Worm (Caenorhabditis elegans): ENCODE results near the gene F45D3.3.
A peak's percentile ranks its signal among the peaks of the same experiment; 100 is the strongest.

Gene F45D3.3

DNA sequence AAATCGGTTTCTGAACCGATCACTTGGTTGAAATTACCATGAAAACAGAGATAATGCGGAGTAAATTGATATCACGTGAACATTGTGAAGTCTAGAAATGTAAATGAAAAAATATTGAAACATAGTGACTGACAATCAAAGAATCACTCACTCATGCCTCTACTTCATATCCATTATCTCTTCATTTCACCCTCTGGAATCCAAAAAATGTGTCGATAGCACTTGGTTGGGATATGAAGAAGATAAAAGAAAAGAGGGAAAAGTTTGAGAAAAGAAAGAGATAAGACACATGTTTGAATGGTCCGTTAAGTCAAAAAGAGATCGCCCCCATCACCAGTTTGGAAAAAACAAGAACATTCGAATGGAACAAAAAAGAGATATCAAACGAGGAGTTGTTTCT is 32.4 kb downstream of the F45D3.3 start:
- peak in 1 of 2 experiments; percentile 14 for TF ChIP-seq daf-16 (GFP tag; optimal IDR thresholded peaks at IDR 0.05)
- TF ChIP-seq daf-16 (tag; optimal IDR thresholded peaks at IDR 0.05): no peak
- TF ChIP-seq nhr-11 (tag; optimal IDR thresholded peaks at IDR 0.05): peak; percentile 38
- peak; percentile 7 for TF ChIP-seq hlh-11 (tag; optimal IDR thresholded peaks at IDR 0.05)
- peak in 1 of 2 experiments; percentile 78 for TF ChIP-seq unc-62 (GFP tag; optimal IDR thresholded peaks at IDR 0.05 in 1 of 2)
- TF ChIP-seq unc-62 (tag; optimal IDR thresholded peaks at IDR 0.05): no peak
- no peak for TF ChIP-seq lsy-2 (tag; optimal IDR thresholded peaks at IDR 0.05)
- TF ChIP-seq T26A8.4 (GFP tag; IDR thresholded peaks at IDR 0.05): no peak

DNA sequence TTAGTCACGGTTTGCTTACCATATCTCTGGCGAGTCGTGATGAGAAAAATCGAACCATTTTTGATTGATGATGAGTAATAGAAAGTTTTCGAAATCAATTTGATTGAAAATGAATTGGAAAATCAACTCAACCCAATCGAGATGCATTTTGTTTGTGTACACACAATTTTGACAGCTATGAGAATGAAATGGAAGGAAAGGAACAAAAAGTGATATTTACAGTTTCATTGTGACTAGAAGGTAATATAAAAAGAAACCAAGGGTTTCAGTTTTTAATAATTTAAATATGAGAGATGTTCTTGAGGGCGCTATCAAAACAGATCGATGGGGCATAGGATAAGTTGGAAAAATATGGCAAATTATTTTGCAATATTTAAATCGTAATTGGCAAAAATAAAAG is 33.0 kb downstream of the F45D3.3 start, which contains the start of gene cal-1:
cal-1 (minus strand) TSS at position 101 of the 400 bp plus-strand sequence.
- TF ChIP-seq Y75B8A.6 (GFP tag; IDR thresholded peaks at IDR 0.05) (no peak), egl-43 (GFP tag; IDR thresholded peaks at IDR 0.05) (no peak), R02D3.7 (tag; optimal IDR thresholded peaks at IDR 0.05) (no peak), fos-1 (tag; optimal IDR thresholded peaks at IDR 0.05) (no peak), ceh-82 (tag; optimal IDR thresholded peaks at IDR 0.05) (no peak), daf-8 (GFP tag; IDR thresholded peaks at IDR 0.05) (no peak), nhr-77 (tag; optimal IDR thresholded peaks at IDR 0.05) (no peak), nhr-28 (tag; optimal IDR thresholded peaks at IDR 0.05) (no peak), zfp-3 (GFP tag; conservative IDR thresholded peaks at IDR 0.05) (no peak), nhr-111 (GFP tag; optimal IDR thresholded peaks at IDR 0.05) (no peak), nhr-10 (tag; optimal IDR thresholded peaks at IDR 0.05) (no peak), F10B5.3 (tag; optimal IDR thresholded peaks at IDR 0.05) (no peak), dmd-6 (GFP tag; IDR thresholded peaks at IDR 0.05) (no peak), pqm-1 (tag; optimal IDR thresholded peaks at IDR 0.05) (no peak), dmd-8 (GFP tag; IDR thresholded peaks at IDR 0.05) (no peak), lim-7 (GFP tag; IDR thresholded peaks at IDR 0.05) (no peak), Y48G9A.11 (GFP tag; IDR thresholded peaks at IDR 0.05) (no peak), dmd-9 (GFP tag; IDR thresholded peaks at IDR 0.05) (no peak), lin-15B (tag; optimal IDR thresholded peaks at IDR 0.05) (no peak), arid-1 (GFP tag; conservative IDR thresholded peaks at IDR 0.05) (no peak)

DNA sequence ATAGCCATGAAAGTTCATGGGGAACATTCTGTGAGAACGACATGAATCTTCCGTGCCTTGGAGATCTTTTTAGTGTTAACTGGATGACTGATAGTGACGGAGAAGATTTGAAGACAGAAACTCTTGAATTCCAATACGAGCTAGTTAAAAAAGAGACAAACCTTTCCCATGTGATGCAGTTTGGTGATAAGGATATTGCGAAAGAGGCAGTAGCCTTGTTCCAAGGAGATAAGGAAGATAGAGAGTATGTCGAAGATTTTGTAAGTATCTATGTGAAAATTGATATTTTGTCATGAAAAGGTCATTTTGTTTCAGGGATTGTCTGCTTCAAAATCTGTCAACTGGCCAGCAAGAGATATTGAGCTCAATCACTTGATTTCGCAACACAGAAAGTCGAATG is 36.3 kb downstream of the F45D3.3 start:
- TF ChIP-seq dve-1 (tag; optimal IDR thresholded peaks at IDR 0.05; ENCODE audit: insufficient read depth): peak; percentile 7
- no peak for TF ChIP-seq hmg-1.1 (GFP tag; IDR thresholded peaks at IDR 0.05)
- peak; percentile 25; the same call in 1 of the 2 replicates for TF ChIP-seq dmd-6 (GFP tag; IDR thresholded peaks at IDR 0.05)
- TF ChIP-seq pqm-1 (tag; optimal IDR thresholded peaks at IDR 0.05): peak; percentile 51
- no peak for TF ChIP-seq daf-16 (GFP tag; optimal IDR thresholded peaks at IDR 0.05)
- peak; percentile 19 for TF ChIP-seq daf-16 (tag; optimal IDR thresholded peaks at IDR 0.05)
- peak; percentile 33 for TF ChIP-seq hlh-11 (tag; optimal IDR thresholded peaks at IDR 0.05)
- TF ChIP-seq lin-29 (GFP tag; IDR thresholded peaks at IDR 0.05): no peak
- TF ChIP-seq nhr-11 (tag; optimal IDR thresholded peaks at IDR 0.05): peak; percentile 12
- TF ChIP-seq mes-2 (tag; optimal IDR thresholded peaks at IDR 0.05; ENCODE audit: poor library complexity, severe bottlenecking): peak; percentile 37
- no peak for TF ChIP-seq ceh-62 (tag; optimal IDR thresholded peaks at IDR 0.05)
- peak; percentile 36 for TF ChIP-seq nhr-6 (tag; optimal IDR thresholded peaks at IDR 0.05)

DNA sequence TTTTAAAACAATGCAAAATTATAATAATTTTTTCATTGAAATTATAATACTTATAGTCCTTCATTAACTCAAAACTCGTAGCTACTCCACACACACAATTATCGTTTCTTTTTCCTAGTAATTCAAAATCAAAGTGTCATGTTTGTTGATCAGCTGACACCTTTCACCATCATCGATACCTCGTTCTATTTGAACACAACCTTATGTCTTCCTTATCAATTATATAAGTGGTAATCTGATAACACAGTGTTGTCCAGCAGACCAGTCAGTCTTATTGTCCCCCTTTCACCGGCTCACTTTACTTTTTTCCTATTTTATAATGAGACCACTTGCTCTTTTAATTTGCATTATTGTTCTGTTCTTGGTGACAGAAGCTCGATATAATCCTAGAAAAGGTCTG is 37.4 kb downstream of the F45D3.3 start, which contains the start of the genes T28H10.2 and lgmn-1:
T28H10.2 (minus strand) TSS at position 177 of the 400 bp plus-strand sequence.
lgmn-1 (plus strand) TSS at position 284 of the 400 bp plus-strand sequence.
- peak; percentile 77 for TF ChIP-seq dve-1 (tag; optimal IDR thresholded peaks at IDR 0.05; ENCODE audit: insufficient read depth)
- TF ChIP-seq php-3 (GFP tag; IDR thresholded peaks at IDR 0.05): 0 out of 2 replicates have a peak, but pooled peaks have one; percentile 28
- peak; percentile 78 for TF ChIP-seq dmd-6 (GFP tag; IDR thresholded peaks at IDR 0.05)
- TF ChIP-seq hlh-30 (tag; optimal IDR thresholded peaks at IDR 0.05; ENCODE audit: insufficient read depth): peak; percentile 84
- peak; percentile 69 for TF ChIP-seq nhr-77 (tag; optimal IDR thresholded peaks at IDR 0.05)
- no peak for TF ChIP-seq dpl-1 (GFP tag; optimal IDR thresholded peaks at IDR 0.05)
- no peak for TF ChIP-seq nhr-10 (tag; optimal IDR thresholded peaks at IDR 0.05)
- no peak for TF ChIP-seq ceh-28 (tag; optimal IDR thresholded peaks at IDR 0.05)
- TF ChIP-seq hlh-11 (tag; optimal IDR thresholded peaks at IDR 0.05): peak; percentile 84
- TF ChIP-seq zip-2 (tag; optimal IDR thresholded peaks at IDR 0.05): no peak
- no peak for TF ChIP-seq daf-8 (GFP tag; IDR thresholded peaks at IDR 0.05)
- peak; percentile 17 for TF ChIP-seq nhr-48 (tag; optimal IDR thresholded peaks at IDR 0.05)
- TF ChIP-seq madf-5 (GFP tag; IDR thresholded peaks at IDR 0.05): no peak
- TF ChIP-seq hif-1 (tag; optimal IDR thresholded peaks at IDR 0.05): no peak
- no peak for TF ChIP-seq vab-7 (GFP tag; IDR thresholded peaks at IDR 0.05)
- TF ChIP-seq nhr-25 (tag; optimal IDR thresholded peaks at IDR 0.05; ENCODE audit: borderline replicate concordance, insufficient read depth): no peak
- TF ChIP-seq tag-97 (GFP tag; IDR thresholded peaks at IDR 0.05): no peak
- peak; percentile 21 for TF ChIP-seq mep-1 (tag; optimal IDR thresholded peaks at IDR 0.05)
- TF ChIP-seq unc-62 (GFP tag; optimal IDR thresholded peaks at IDR 0.05 in 1 of 2): no peak
- no peak for TF ChIP-seq unc-62 (tag; optimal IDR thresholded peaks at IDR 0.05)

Measured in whole organism, L4 larva.